Fruit fly (Drosophila melanogaster): ENCODE results near the gene slow.

- no peak for TF ChIP-seq CG17806 (tag; optimal IDR thresholded peaks at IDR 0.05)
- TF ChIP-seq fd96Ca (GFP tag; IDR thresholded peaks at IDR 0.05): 0 out of 3 replicates have a peak, but pooled peaks have one; percentile 24
- no peak for TF ChIP-seq D1 (tag; optimal IDR thresholded peaks at IDR 0.05)
- no peak for TF ChIP-seq Pif1A (GFP tag; optimal IDR thresholded peaks at IDR 0.05)
- TF ChIP-seq CG15710 (tag; optimal IDR thresholded peaks at IDR 0.05): no peak
- TF ChIP-seq CG8301 (tag; optimal IDR thresholded peaks at IDR 0.05): no peak
- no peak for TF ChIP-seq CG14655 (GFP tag; optimal IDR thresholded peaks at IDR 0.05)
- TF ChIP-seq Pif1B (GFP tag; optimal IDR thresholded peaks at IDR 0.05): no peak
- no peak for TF ChIP-seq Ets98B (GFP tag; IDR thresholded peaks at IDR 0.05)
- no peak for TF ChIP-seq CG10348 (GFP tag; IDR thresholded peaks at IDR 0.05)
- TF ChIP-seq CG9948 (tag; optimal IDR thresholded peaks at IDR 0.05): no peak
These were observed 1.7 kb upstream of the slow start for dm6 chr3L:4382581-4382980.

Data from whole organism, pupa.